Worm (Caenorhabditis elegans) whole organism, L3 larva: ENCODE data around the gene mam-6.

Experiments
- ZK546.5 ChIP-seq: sonication (generic microtip); optimal IDR thresholded peaks from 2 replicates; lab custom pipeline; 2017; ENCODE audit warnings: missing biosample characterization, missing genetic modification characterization
- ceh-16 ChIP-seq: sonication (generic microtip); optimal IDR thresholded peaks from 2 replicates; lab custom pipeline; 2017; ENCODE audit warnings: missing biosample characterization, missing genetic modification characterization
- ceh-28 ChIP-seq: fragments of 150-350 bp; optimal IDR thresholded peaks from 2 replicates; lab custom pipeline; 2014; ENCODE audit warnings: missing biosample characterization, missing genetic modification reagents, missing genetic modification characterization
- ceh-82 ChIP-seq: fragments of 150-350 bp; optimal IDR thresholded peaks from 2 replicates; lab custom pipeline; 2014; ENCODE audit warnings: missing biosample characterization, missing genetic modification characterization
- egl-27 ChIP-seq: sonication (generic microtip); optimal IDR thresholded peaks from 4 replicates; lab custom pipeline; 2017; ENCODE audit warnings: missing biosample characterization, missing genetic modification reagents, missing genetic modification characterization
- egl-5 ChIP-seq: fragments of 150-350 bp; optimal IDR thresholded peaks from 2 replicates; lab custom pipeline; 2017; ENCODE audit warnings: missing biosample characterization, missing genetic modification reagents, missing genetic modification characterization, inconsistent platforms
- elt-1 ChIP-seq: fragments of 150-350 bp; optimal IDR thresholded peaks from 2 replicates; lab custom pipeline; 2014; ENCODE audit warnings: missing biosample characterization, missing genetic modification characterization
- elt-2 ChIP-seq: sonication (generic microtip); optimal IDR thresholded peaks from 2 replicates; lab custom pipeline; 2016; ENCODE audit warnings: missing genetic modification reagents, mild to moderate bottlenecking, missing genetic modification characterization, missing compliant biosample characterization
- eor-1 ChIP-seq, 2 experiments: fragments of 150-350 bp; optimal IDR thresholded peaks; 2 replicates each; lab custom pipeline; 2014 to 2018; ENCODE audit warnings: missing biosample characterization in 2 of 2, missing genetic modification characterization in 2 of 2
- fos-1 ChIP-seq: fragments of 150-350 bp; optimal IDR thresholded peaks from 2 replicates; lab custom pipeline; 2014; ENCODE audit warnings: missing biosample characterization, missing genetic modification characterization
- hmg-11 ChIP-seq: sonication (generic microtip); optimal IDR thresholded peaks from 2 replicates; lab custom pipeline; 2016; ENCODE audit warnings: missing genetic modification characterization, missing compliant biosample characterization
- jun-1 ChIP-seq: fragments of 150-350 bp; optimal IDR thresholded peaks from 2 replicates; lab custom pipeline; 2014; ENCODE audit warnings: missing biosample characterization, missing genetic modification reagents, missing genetic modification characterization
- lin-39 ChIP-seq: fragments of 150-350 bp; optimal IDR thresholded peaks from 2 replicates; lab custom pipeline; 2018; ENCODE audit warnings: missing biosample characterization, missing genetic modification reagents, missing genetic modification characterization
- mml-1 ChIP-seq: fragments of 150-350 bp; sonication (generic microtip); optimal IDR thresholded peaks from 3 replicates; lab custom pipeline; 2014; ENCODE audit warnings: missing biosample characterization, missing genetic modification characterization
- nfya-1 ChIP-seq: sonication (generic microtip); optimal IDR thresholded peaks from 2 replicates; lab custom pipeline; 2017; ENCODE audit warnings: missing genetic modification characterization, mild to moderate bottlenecking, missing compliant biosample characterization, antibody characterized with exemption, moderate library complexity; ENCODE audit not compliant: insufficient read depth
- nhr-23 ChIP-seq: fragments of 150-350 bp; optimal IDR thresholded peaks from 2 replicates; lab custom pipeline; 2014; ENCODE audit warnings: missing biosample characterization, missing genetic modification reagents, missing genetic modification characterization
- nhr-237 ChIP-seq: fragments of 150-350 bp; optimal IDR thresholded peaks from 2 replicates; lab custom pipeline; 2014; ENCODE audit warnings: missing biosample characterization, missing genetic modification characterization
- nhr-25 ChIP-seq: sonication (generic microtip); optimal IDR thresholded peaks from 2 replicates; lab custom pipeline; 2017; ENCODE audit warnings: missing biosample characterization, missing genetic modification characterization
- nhr-43 ChIP-seq: sonication (generic microtip); optimal IDR thresholded peaks from 2 replicates; lab custom pipeline; 2016; ENCODE audit warnings: mild to moderate bottlenecking, missing genetic modification characterization, missing compliant biosample characterization; ENCODE audit not compliant: poor library complexity, severe bottlenecking
- nhr-67 ChIP-seq: fragments of 150-350 bp; optimal IDR thresholded peaks from 2 replicates; lab custom pipeline; 2014; ENCODE audit warnings: missing biosample characterization, missing genetic modification characterization
- nhr-76 ChIP-seq: fragments of 150-350 bp; sonication (generic microtip); optimal IDR thresholded peaks from 5 replicates; lab custom pipeline; 2014; ENCODE audit warnings: missing biosample characterization, missing genetic modification characterization
- nhr-77 ChIP-seq: fragments of 150-350 bp; optimal IDR thresholded peaks from 2 replicates; lab custom pipeline; 2014; ENCODE audit warnings: missing biosample characterization, missing genetic modification characterization
- pha-4 ChIP-seq: fragments of 150-350 bp; optimal IDR thresholded peaks from 2 replicates; lab custom pipeline; 2014; ENCODE audit warnings: missing biosample characterization, missing genetic modification reagents, missing genetic modification characterization
- pqm-1 ChIP-seq: fragments of 150-350 bp; optimal IDR thresholded peaks from 2 replicates; lab custom pipeline; 2017; ENCODE audit warnings: missing biosample characterization, missing genetic modification characterization, inconsistent platforms
- sea-2 ChIP-seq: fragments of 150-350 bp; sonication (generic microtip); optimal IDR thresholded peaks from 4 replicates; lab custom pipeline; 2014; ENCODE audit warnings: missing biosample characterization, missing genetic modification reagents, missing genetic modification characterization
- snpc-4 ChIP-seq: fragments of 150-350 bp; optimal IDR thresholded peaks from 2 replicates; lab custom pipeline; 2014; ENCODE audit warnings: missing biosample characterization, missing genetic modification characterization
- tbx-2 ChIP-seq: sonication (generic microtip); optimal IDR thresholded peaks from 2 replicates; lab custom pipeline; 2016; ENCODE audit warnings: mild to moderate bottlenecking, missing genetic modification characterization, missing compliant biosample characterization
- zag-1 ChIP-seq: fragments of 150-350 bp; optimal IDR thresholded peaks from 2 replicates; lab custom pipeline; 2014; ENCODE audit warnings: missing biosample characterization, missing genetic modification characterization
- ztf-4 ChIP-seq: fragments of 150-350 bp; optimal IDR thresholded peaks from 2 replicates; lab custom pipeline; 2014; ENCODE audit warnings: missing biosample characterization, missing genetic modification characterization

mam-6 gene

DNA sequence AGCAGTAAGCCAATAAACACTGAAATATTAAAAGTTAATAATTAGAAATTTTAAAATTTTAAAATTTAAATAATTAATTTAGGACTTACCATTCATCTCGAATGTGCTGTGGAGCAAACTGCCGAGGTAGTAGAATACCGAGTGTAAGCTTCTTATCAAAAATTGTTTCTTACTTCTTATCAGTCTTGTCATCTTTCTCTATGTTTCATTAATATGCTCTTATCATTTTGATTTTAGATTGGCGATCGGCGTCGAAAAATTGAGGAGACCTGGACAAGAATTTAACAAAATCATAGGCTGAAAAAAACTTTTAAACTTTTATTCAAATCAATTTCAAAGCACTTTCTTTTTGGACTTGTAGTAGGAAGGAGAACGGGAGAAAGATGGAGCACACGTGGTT is 28.6 kb upstream of the mam-6 start, which contains the start of gene F09B12.3:
F09B12.3 (minus strand) TSS at position 192 of the 400 bp plus-strand sequence.
- TF ChIP-seq pqm-1 (tag; lab: Kevin White, UChicago) (peak; percentile 82), nhr-25 (no peak), elt-2 (tag; lab: Kevin White, UChicago) (peak; percentile 84), jun-1 (no peak), ceh-28 (no peak), nhr-67 (no peak), lin-39 (tag; lab: Kevin White, UChicago) (no peak), nfya-1 (tag; lab: Kevin White, UChicago) (no peak), pha-4 (tag; lab: Kevin White, UChicago) (peak; percentile 43), ZK546.5 (tag; lab: Kevin White, UChicago) (no peak), nhr-23 (no peak), egl-5 (no peak), nhr-76 (no peak), nhr-43 (tag; lab: Kevin White, UChicago) (no peak), eor-1 (tag; optimal IDR thresholded peaks at IDR 0.05; lab: Kevin White, UChicago) (no peak), nhr-237 (tag; lab: Kevin White, UChicago) (no peak), tbx-2 (tag; lab: Kevin White, UChicago) (no peak), nhr-77 (no peak), ceh-82 (tag; lab: Kevin White, UChicago) (no peak)
- TF ChIP-seq, all 47 proteins: peak for 3

DNA sequence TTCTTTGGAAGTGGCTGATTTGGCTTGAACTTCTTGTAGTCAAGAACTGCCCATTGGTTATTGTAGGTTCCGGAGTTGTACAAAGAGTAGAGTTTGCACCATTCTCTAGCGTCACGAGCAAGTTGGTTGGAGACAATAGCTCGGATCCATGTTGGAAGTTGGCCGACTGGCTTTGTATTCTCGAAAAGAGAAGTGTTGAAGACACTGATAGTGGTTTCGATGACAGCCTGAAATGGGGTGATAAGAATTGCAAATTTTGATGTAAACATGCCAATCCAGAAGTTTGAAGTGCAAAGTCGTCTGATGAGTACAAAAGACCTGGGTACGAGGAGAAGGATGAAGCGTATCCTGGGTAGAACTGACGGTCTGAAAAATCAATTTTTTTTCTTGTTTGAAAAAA is 27.1 kb upstream of the mam-6 start:
- TF ChIP-seq nhr-77 (no peak), egl-27 (tag; lab: Kevin White, UChicago) (no peak), fos-1 (no peak), elt-2 (tag; lab: Kevin White, UChicago) (peak; percentile 62), nhr-25 (no peak), ztf-4 (tag; lab: Kevin White, UChicago) (no peak), nhr-67 (no peak)

DNA sequence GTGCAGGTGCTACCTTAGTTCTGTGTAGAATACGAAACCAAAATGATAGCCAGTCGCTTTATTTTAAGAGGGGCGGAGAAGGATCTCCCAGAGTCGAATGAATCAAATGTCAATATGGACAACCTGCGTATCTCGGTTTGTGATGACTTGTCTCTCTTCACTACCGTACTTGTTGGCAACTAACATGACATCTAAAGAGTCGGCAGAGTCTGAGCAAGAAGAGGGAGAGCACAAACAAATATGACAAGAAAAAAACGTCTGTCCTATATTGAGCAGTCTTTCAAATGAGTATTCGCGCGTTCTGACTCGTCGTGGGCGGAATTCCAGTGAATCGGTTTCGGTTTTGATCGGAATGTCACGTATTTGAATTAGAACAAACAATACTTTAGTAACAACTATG is 25.8 kb upstream of the mam-6 start, which contains the start of gene F09B12.7:
F09B12.7 (minus strand) TSS at position 101 of the 400 bp plus-strand sequence.
- TF ChIP-seq pha-4 (tag; lab: Kevin White, UChicago) (peak; percentile 59), nhr-77 (no peak)

DNA sequence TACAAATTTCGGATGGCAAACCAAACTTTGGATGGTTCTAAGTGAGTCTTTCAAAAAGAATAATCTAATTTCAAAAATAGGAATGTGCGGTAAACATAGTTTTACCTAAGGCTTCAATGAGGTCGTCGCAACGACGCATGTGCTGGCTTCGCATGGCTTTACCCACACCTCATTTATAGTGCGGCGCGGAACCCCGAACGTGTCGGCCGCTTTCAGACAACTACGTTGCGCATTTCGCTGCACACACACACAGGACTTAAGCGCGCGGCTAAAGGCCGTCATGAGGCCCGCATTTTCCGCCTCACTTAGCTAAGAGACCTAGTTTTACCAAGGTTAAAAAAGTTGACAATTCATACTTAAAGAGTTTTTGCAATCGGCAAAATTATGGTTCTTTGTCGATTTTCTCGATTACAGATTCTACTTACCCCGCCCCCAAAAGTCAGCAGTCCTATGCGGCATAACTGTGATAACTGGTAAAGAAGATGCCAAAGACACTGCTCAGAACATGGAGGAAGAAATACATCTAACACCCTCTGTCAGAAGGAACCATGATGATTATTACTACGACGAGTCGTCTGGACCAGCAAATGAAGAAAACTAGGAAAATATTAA is 23.7 kb upstream of the mam-6 start:
- TF ChIP-seq nhr-23 (no peak), mml-1 (no peak), pha-4 (tag; lab: Kevin White, UChicago) (no peak), hmg-11 (tag; lab: Kevin White, UChicago) (no peak), sea-2 (GFP tag; lab: Kevin White, UChicago) (no peak), zag-1 (no peak), egl-5 (no peak), snpc-4 (tag; lab: Kevin White, UChicago) (peak; percentile 45)

DNA sequence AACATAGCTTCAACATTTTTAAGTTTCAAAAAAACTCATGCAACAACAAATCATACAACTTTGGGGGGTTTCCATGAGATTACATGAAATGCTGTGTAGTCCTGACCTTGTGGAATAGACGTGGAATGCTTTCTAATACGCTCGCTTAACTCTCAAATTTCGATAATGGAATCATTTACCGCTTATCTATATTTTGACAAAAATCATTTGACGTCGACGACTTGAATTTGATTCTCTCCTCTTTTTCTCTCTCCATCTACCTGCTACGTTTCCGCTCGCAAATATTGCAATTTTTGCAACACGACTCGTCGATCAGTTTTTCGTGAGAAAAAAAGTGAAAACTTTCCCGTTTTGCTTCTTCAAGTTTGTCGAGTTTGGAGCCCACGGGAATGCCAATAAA is 20.0 kb upstream of the mam-6 start, which contains the start of gene flr-4:
flr-4 (plus strand) TSS at position 275 of the 400 bp plus-strand sequence.
- TF ChIP-seq mml-1 (no peak), elt-2 (tag; lab: Kevin White, UChicago) (peak; percentile 77), elt-1 (no peak)

DNA sequence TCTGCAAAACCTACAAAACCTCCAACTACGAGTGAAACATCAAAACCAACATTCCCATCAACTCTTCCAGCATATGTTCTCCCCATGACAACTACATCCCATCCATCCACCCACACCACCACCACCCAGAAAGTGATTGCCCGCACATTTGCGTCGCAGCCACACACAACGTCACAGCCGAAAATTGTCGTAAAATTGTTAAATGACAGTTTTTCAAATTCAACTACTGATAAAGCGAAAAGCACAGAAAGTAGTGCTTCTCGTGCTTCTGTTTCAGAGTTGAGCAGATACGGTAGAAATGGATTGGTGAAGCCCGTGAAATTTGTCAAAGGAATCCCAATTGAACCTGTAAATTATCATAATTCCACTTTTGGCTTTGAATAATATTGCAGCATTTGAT is 18.6 kb upstream of the mam-6 start:
- TF ChIP-seq ceh-28 (no peak), elt-2 (tag; lab: Kevin White, UChicago) (peak; percentile 50)

DNA sequence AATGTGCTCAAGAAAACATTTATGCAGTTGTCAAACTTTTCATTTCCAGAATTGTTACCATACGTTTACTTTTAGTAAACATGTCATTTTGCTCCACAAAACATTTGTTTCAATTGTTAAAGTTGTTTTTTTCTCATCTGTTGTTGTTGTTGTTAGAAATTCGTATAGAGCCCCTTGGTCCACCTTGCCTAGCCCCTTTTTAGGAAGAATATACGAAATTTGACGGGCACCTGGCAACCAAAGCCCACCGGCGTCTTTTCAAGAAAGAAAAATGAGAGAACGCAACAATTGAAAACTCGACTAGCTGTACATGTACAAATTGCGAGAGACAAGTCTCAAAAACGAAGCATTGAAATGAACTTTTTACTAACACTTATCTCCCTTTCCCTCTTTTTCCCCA is 15.3 kb upstream of the mam-6 start, which contains the start of gene F09B12.5:
F09B12.5 (plus strand) TSS at position 301 of the 400 bp plus-strand sequence.
- TF ChIP-seq nhr-23 (no peak), ceh-16 (no peak)
